Worm (Caenorhabditis elegans) whole organism, L4 larva: ENCODE results near the gene F36H5.18.

Source experiments
- F26F4.8 ChIP-seq: fragments of 200-800 bp; sonication (Bioruptor generic); conservative IDR thresholded peaks from 2 replicates; pipeline ENCODE4 v1.3.6; 2022; ENCODE audit warnings: missing genetic modification characterization, missing compliant biosample characterization
- F37D6.2 ChIP-seq: sonication (generic microtip); optimal IDR thresholded peaks from 2 replicates; lab custom pipeline; 2016; ENCODE audit warnings: mild to moderate bottlenecking, missing genetic modification characterization, missing compliant biosample characterization
- F49E8.2 ChIP-seq: sonication (generic microtip); optimal IDR thresholded peaks from 2 replicates; lab custom pipeline; 2016; ENCODE audit warnings: missing compliant biosample characterization, mild to moderate bottlenecking, missing genetic modification characterization, borderline replicate concordance
- Y105C5A.15 ChIP-seq: fragments of 200-800 bp; sonication (Bioruptor generic); IDR thresholded peaks from 2 replicates; pipeline ENCODE4 v1.3.6; 2022; ENCODE audit warnings: missing genetic modification characterization, missing compliant biosample characterization
- Y5F2A.4 ChIP-seq: fragments of 200-800 bp; sonication (Bioruptor generic); optimal IDR thresholded peaks from 2 replicates; lab custom pipeline; 2018; ENCODE audit warnings: mild to moderate bottlenecking, missing genetic modification characterization, missing compliant biosample characterization
- ZK546.5 ChIP-seq, 2 experiments: sonication (generic microtip); optimal IDR thresholded peaks; 2 replicates each; lab custom pipeline; 2017; ENCODE audit warnings: missing biosample characterization in 2 of 2, missing genetic modification characterization in 2 of 2
- aha-1 ChIP-seq: fragments of 150-350 bp; peaks from one replicate; lab custom pipeline; 2014; ENCODE audit warnings: missing biosample characterization, missing genetic modification characterization
- ama-1 ChIP-seq: fragments of 150-350 bp; optimal IDR thresholded peaks from 2 replicates; lab custom pipeline; 2014; ENCODE audit warnings: inconsistent platforms, mixed read lengths
- ceh-28 ChIP-seq: fragments of 150-350 bp; optimal IDR thresholded peaks from 2 replicates; lab custom pipeline; 2014; ENCODE audit warnings: missing biosample characterization, missing genetic modification reagents, missing genetic modification characterization
- ceh-32 ChIP-seq: sonication (generic microtip); optimal IDR thresholded peaks from 2 replicates; lab custom pipeline; 2016; ENCODE audit warnings: mild to moderate bottlenecking, missing genetic modification characterization, missing compliant biosample characterization; ENCODE audit not compliant: poor library complexity
- ceh-44 ChIP-seq: fragments of 200-800 bp; sonication (Bioruptor generic); IDR thresholded peaks from 2 replicates; pipeline ENCODE4 v1.3.6; 2022; ENCODE audit warnings: missing genetic modification reagents, missing genetic modification characterization, missing compliant biosample characterization
- cey-2 ChIP-seq: sonication (generic microtip); optimal IDR thresholded peaks from 3 replicates; lab custom pipeline; 2017; ENCODE audit warnings: missing genetic modification characterization, mild to moderate bottlenecking, missing compliant biosample characterization, antibody characterized with exemption, borderline replicate concordance; ENCODE audit not compliant: insufficient read depth
- dve-1 ChIP-seq: sonication (generic microtip); optimal IDR thresholded peaks from 2 replicates; lab custom pipeline; 2017; ENCODE audit warnings: antibody characterized with exemption, mild to moderate bottlenecking, missing genetic modification characterization, missing compliant biosample characterization; ENCODE audit not compliant: insufficient read depth
- egl-27 ChIP-seq: sonication (generic microtip); optimal IDR thresholded peaks from 3 replicates; lab custom pipeline; 2017; ENCODE audit warnings: missing biosample characterization, missing genetic modification reagents, missing genetic modification characterization
- fos-1 ChIP-seq: fragments of 150-350 bp; optimal IDR thresholded peaks from 2 replicates; lab custom pipeline; 2014; ENCODE audit warnings: missing biosample characterization, missing genetic modification characterization
- hif-1 ChIP-seq, 2 experiments: sonication (generic microtip); optimal IDR thresholded peaks; 2 replicates each; lab custom pipeline; 2016 to 2017; ENCODE audit warnings: missing compliant biosample characterization in 2 of 2, missing genetic modification characterization in 2 of 2, missing genetic modification reagents in 2 of 2, missing genotype in 2 of 2, mild to moderate bottlenecking in 1 of 2
- lim-7 ChIP-seq: fragments of 200-800 bp; sonication (Bioruptor generic); IDR thresholded peaks from 2 replicates; pipeline ENCODE4 v1.3.6; 2022; ENCODE audit warnings: missing genetic modification characterization, missing compliant biosample characterization
- mdl-1 ChIP-seq, 2 experiments: fragments of 150-350 bp in 1 of 2; sonication (generic microtip) in 1 of 2; optimal IDR thresholded peaks; 2 replicates each; lab custom pipeline; 2014 to 2017; ENCODE audit warnings: missing biosample characterization in 2 of 2, missing genetic modification characterization in 2 of 2
- mdt-29 ChIP-seq: fragments of 200-800 bp; sonication (Bioruptor generic); IDR thresholded peaks from 2 replicates; pipeline ENCODE4 v1.3.6; 2022; ENCODE audit warnings: missing genetic modification reagents, missing genetic modification characterization, missing compliant biosample characterization
- nhr-102 ChIP-seq: sonication (generic microtip); optimal IDR thresholded peaks from 2 replicates; lab custom pipeline; 2016; ENCODE audit warnings: mild to moderate bottlenecking, missing genetic modification characterization, moderate library complexity, missing compliant biosample characterization
- nhr-237 ChIP-seq: sonication (generic microtip); optimal IDR thresholded peaks from 2 replicates; lab custom pipeline; 2017; ENCODE audit warnings: missing biosample characterization, missing genetic modification characterization
- nhr-6 ChIP-seq: fragments of 150-350 bp; optimal IDR thresholded peaks from 2 replicates; lab custom pipeline; 2014; ENCODE audit warnings: missing biosample characterization, missing genetic modification characterization
- nhr-77 ChIP-seq: fragments of 150-350 bp; optimal IDR thresholded peaks from 2 replicates; lab custom pipeline; 2014; ENCODE audit warnings: missing biosample characterization, missing genetic modification characterization
- pha-4 ChIP-seq, 2 experiments: fragments of 150-350 bp in 1 of 2; fragments of 200-800 bp in 1 of 2; sonication (Bioruptor generic) in 1 of 2; IDR thresholded peaks in 1 of 2; optimal IDR thresholded peaks in 1 of 2; 2 replicates each; pipeline versions ENCODE4 v1.3.6 to Lab custom; 2014 to 2022; ENCODE audit warnings: missing genetic modification characterization in 2 of 2, missing genetic modification reagents in 2 of 2, missing biosample characterization in 1 of 2, missing compliant biosample characterization in 1 of 2
- sdz-12 ChIP-seq: fragments of 200-800 bp; sonication (Bioruptor generic); optimal IDR thresholded peaks from 2 replicates; lab custom pipeline; 2018; ENCODE audit warnings: mild to moderate bottlenecking, missing genetic modification characterization, missing compliant biosample characterization
- snpc-1.2 ChIP-seq: fragments of 200-800 bp; sonication (Bioruptor generic); IDR thresholded peaks from 2 replicates; pipeline ENCODE4 v1.3.6; 2022; ENCODE audit warnings: missing genetic modification reagents, missing genetic modification characterization, missing compliant biosample characterization
- spr-1 ChIP-seq: sonication (generic microtip); optimal IDR thresholded peaks from 2 replicates; lab custom pipeline; 2016; ENCODE audit warnings: mild to moderate bottlenecking, missing genetic modification characterization, missing compliant biosample characterization
- unc-130 ChIP-seq: sonication (generic microtip); optimal IDR thresholded peaks from 2 replicates; lab custom pipeline; 2016; ENCODE audit warnings: missing genetic modification reagents, missing genetic modification characterization, missing compliant biosample characterization
- unc-62 ChIP-seq, 3 experiments: fragments of 150-350 bp in 1 of 3; sonication (generic microtip); optimal IDR thresholded peaks in 2 of 3; peaks in 1 of 3; 1 replicate in 1 of 3; 2 replicates in 2 of 3; lab custom pipeline; 2014 to 2017; ENCODE audit warnings: missing biosample characterization in 3 of 3, missing genetic modification characterization in 3 of 3, missing genetic modification reagents in 3 of 3, missing genotype in 1 of 3
- ztf-7 ChIP-seq: fragments of 150-350 bp; optimal IDR thresholded peaks from 2 replicates; lab custom pipeline; 2014; ENCODE audit warnings: missing biosample characterization, missing genetic modification characterization

The F36H5.18 gene

DNA sequence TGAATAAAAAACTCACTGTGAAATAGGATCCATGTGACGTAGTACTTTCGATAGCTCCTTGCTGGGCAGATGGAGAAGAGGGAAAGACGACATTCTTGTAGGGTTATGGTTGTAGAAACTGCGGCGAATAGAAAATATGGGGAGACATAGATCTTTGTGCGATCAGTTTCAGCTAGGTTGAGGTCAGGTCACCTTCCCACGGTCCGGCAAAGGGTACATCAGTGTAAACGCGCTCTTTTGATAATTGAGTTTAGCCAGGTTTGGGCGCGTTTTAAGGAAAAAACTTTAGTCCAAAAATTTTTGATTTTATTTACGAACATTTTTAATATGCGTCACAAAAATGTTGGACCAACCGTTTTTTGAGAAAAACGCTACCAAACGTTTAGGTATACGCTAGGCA, 3.6 kb upstream of the F36H5.18 start, which contains the start of gene F36H5.17:
Gene F36H5.17 (minus strand): TSS at position 101 of the 400 bp plus-strand sequence.
- TF ChIP-seq sdz-12 (GFP tag; lab: Kevin White, UChicago) (no peak), Y105C5A.15 (GFP tag; lab: Robert Waterston, UW) (no peak), cey-2 (tag; lab: Kevin White, UChicago) (no peak), egl-27 (tag; lab: Kevin White, UChicago) (no peak), fos-1 (tag; lab: Kevin White, UChicago) (no peak), mdl-1 (tag; optimal IDR thresholded peaks at IDR 0.05; lab: Kevin White, UChicago) (no peak), dve-1 (no peak), ZK546.5 (tag; optimal IDR thresholded peaks at IDR 0.05; lab: Kevin White, UChicago) (no peak), Y5F2A.4 (no peak), F49E8.2 (no peak), ama-1 (lab: Kevin White, UChicago) (no peak), aha-1 (tag; lab: Kevin White, UChicago) (no peak)

DNA sequence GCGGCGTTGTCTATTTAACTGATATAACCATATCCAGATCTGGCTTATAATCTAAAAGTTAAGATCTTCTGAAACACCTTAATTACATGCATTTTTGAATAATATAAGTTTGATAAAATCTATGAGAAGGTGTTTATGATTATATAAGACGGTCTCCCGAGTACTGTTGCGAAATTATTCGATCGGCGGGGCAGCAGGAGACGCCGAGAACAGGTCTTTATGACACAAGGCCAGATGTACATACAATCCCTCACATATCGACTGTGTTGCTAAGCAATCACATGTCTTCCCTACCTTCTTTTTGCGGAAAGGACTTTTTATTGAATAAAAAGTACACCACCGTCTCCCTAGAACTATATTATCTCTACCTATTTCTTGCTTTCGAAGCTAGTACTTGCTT, 3.1 kb upstream of the F36H5.18 start, which contains the start of gene fbxb-53:
Gene fbxb-53 (plus strand): TSS at position 301 of the 400 bp plus-strand sequence.
- no peak for TF ChIP-seq spr-1 (tag; lab: Kevin White, UChicago)
- no peak for TF ChIP-seq ceh-28 (tag; lab: Kevin White, UChicago)
- TF ChIP-seq hif-1 (tag; optimal IDR thresholded peaks at IDR 0.05; lab: Kevin White, UChicago): no peak
- TF ChIP-seq unc-62 (GFP tag; optimal IDR thresholded peaks at IDR 0.05 in 1 of 2; lab: Kevin White, UChicago): peak in 1 of 2 experiments; percentile 31
- no peak for TF ChIP-seq unc-62 (tag; optimal IDR thresholded peaks at IDR 0.05; lab: Kevin White, UChicago)
- TF ChIP-seq lim-7 (GFP tag; lab: Robert Waterston, UW): no peak
- TF ChIP-seq, all 104 proteins: peak for 1

DNA sequence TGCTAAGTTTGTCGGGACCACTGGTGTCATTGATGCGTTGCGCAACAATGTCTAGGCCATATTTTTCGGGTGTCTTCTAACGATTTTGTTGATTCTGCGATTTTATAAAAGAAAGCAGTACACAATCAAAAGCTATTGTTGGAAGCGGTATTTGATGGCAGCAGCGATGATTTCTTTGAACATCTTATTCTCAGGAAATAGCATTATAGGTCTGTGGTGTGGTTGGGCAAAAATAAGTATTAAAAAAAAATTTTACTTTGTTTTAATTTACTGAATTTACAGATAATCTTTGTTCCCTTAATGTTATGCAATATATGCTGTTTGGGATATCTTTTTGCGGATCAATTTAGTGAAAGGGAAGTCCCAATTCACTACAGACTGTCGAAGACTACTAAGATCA, 2.7 kb upstream of the F36H5.18 start, which contains the start of gene F36H5.10:
Gene F36H5.10 (plus strand): TSS at position 301 of the 400 bp plus-strand sequence.
- peak; percentile 7 for TF ChIP-seq aha-1 (tag; lab: Kevin White, UChicago)
- TF ChIP-seq nhr-77 (tag; lab: Kevin White, UChicago): no peak
- TF ChIP-seq, all 104 proteins: peak for 1

DNA sequence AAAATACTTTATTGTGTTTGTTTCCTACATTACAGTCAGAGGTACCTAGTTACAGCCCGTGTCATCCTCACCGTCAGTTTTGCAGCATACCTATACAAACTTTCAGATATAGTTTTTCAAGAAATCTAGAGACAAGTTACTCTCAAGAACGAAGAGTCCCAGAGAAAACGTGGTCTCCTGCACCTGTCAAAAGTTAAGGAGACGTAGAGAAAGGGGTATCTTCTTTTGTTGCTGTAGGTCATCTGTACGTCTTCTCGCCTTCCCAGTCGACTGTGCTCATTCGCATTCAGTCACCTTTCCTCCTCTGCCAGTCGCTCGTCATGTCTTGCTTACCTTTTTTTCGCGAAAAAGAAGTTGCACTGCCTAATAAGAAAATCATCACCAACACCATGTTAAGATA, 1.9 kb downstream of the F36H5.18 start, which contains the start of gene F36H5.4:
Gene F36H5.4 (plus strand): TSS at position 301 of the 400 bp plus-strand sequence.
- TF ChIP-seq nhr-237 (tag; lab: Kevin White, UChicago): no peak
- no peak for TF ChIP-seq pha-4 (GFP tag; IDR thresholded peaks at IDR 0.05; lab: Robert Waterston, UW)
- no peak for TF ChIP-seq pha-4 (tag; optimal IDR thresholded peaks at IDR 0.05; lab: Kevin White, UChicago)
- TF ChIP-seq ceh-44 (GFP tag; lab: Robert Waterston, UW): no peak
- no peak for TF ChIP-seq nhr-6
- TF ChIP-seq unc-130 (GFP tag; lab: Kevin White, UChicago): no peak
- TF ChIP-seq snpc-1.2: no peak
- TF ChIP-seq F37D6.2 (tag; lab: Kevin White, UChicago): no peak
- no peak for TF ChIP-seq F26F4.8
- TF ChIP-seq nhr-102: no peak
- TF ChIP-seq mdt-29 (GFP tag; lab: Robert Waterston, UW): no peak

DNA sequence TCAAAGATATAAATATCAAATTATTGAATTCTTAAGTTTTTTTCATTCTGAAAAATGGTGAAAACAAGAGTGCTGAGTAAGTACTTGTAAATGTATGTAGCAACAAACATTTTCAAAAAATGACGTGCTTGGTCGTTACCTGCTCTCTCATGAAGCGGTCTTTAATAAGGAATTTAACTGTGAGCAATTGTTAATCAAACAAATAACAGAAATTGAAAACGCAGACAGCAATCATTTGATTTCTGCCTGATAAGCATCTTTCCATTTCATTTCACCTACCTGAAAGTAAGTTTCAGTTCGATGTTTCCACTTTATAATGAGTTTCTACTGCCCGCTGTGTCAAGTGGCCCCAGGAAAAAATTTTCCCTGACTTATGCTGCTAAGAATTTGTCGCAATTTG, 3.4 kb downstream of the F36H5.18 start, which contains the start of gene math-28:
Gene math-28 (plus strand): TSS at position 301 of the 400 bp plus-strand sequence.
- peak; percentile 55 for TF ChIP-seq aha-1 (tag; lab: Kevin White, UChicago)
- no peak for TF ChIP-seq ceh-32 (tag; lab: Kevin White, UChicago)

DNA sequence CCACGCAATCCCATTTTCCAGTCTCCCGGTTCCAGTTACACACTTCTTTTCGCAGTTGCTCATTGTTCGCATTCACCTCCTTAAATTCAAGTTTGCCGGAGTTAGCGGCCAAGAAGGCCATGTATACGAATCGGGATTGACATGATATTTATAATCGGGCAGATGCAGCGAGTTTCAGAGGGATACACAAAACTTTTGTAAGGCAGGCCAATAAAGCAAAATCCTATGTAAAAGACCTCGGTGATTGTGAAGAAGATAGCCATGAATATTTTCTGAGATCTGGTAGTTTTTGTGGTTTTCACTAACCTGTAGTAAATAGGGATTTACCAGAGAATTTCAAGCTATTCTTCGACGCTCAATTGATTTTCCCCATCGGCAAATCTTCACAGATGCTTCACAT, 7.0 kb downstream of the F36H5.18 start:
- TF ChIP-seq ztf-7 (no peak), Y5F2A.4 (no peak), unc-62 (GFP tag; optimal IDR thresholded peaks at IDR 0.05 in 1 of 2; lab: Kevin White, UChicago) (peak in 1 of 2 experiments; percentile 93), unc-62 (tag; optimal IDR thresholded peaks at IDR 0.05; lab: Kevin White, UChicago) (no peak)
